Worm (Caenorhabditis elegans): ENCODE results near the gene lin-49.

DNA sequence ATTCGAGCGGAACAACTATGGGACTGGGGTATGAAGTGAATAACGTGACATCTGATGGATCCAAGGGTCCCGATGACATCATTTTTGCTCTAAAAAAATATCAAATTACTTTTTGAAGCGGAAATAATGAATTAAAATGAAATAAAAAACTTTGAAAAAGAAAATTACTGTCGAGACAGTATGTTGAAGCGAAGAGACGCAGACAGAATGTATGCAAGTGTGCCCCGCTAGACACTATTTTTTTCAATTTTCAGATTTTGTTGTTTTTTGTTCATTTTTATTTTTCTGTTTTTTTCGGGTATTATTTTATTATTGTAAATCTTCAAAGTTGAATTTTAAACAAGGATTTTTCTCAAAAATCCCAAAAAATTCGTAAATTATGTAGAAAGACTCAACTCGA, 1.8 kb upstream of the lin-49 start, which contains the start of gene F42A9.8:
- TF ChIP-seq ama-1 (optimal IDR thresholded peaks at IDR 0.05) (no peak), nhr-77 (tag; optimal IDR thresholded peaks at IDR 0.05) (no peak), blmp-1 (tag; optimal IDR thresholded peaks at IDR 0.05; ENCODE audit: insufficient read depth) (no peak), nhr-237 (tag; optimal IDR thresholded peaks at IDR 0.05) (no peak), nhr-10 (tag; optimal IDR thresholded peaks at IDR 0.05) (no peak), skn-1 (tag; optimal IDR thresholded peaks at IDR 0.05) (no peak), nhr-12 (tag; optimal IDR thresholded peaks at IDR 0.05) (no peak), nhr-11 (tag; optimal IDR thresholded peaks at IDR 0.05) (no peak), snpc-4 (tag; optimal IDR thresholded peaks at IDR 0.05) (no peak), elt-3 (tag; optimal IDR thresholded peaks at IDR 0.05) (no peak), ztf-4 (tag; optimal IDR thresholded peaks at IDR 0.05) (no peak), mdl-1 (tag; optimal IDR thresholded peaks at IDR 0.05) (no peak), nhr-25 (tag; optimal IDR thresholded peaks at IDR 0.05) (no peak)

Data from whole organism, L2 larva.